Fruit fly (Drosophila melanogaster) whole organism, embryonic: ENCODE data around the gene CG17105.

Source experiments
- B-H2 ChIP-seq: fragments of 200-800 bp; sonication (Bioruptor generic); optimal IDR thresholded peaks from 2 replicates; lab custom pipeline; 2018; ENCODE audit warnings: missing biosample characterization, mild to moderate bottlenecking, missing genetic modification characterization
- Bteb2 ChIP-seq: fragments of 200-800 bp; sonication (Bioruptor generic); optimal IDR thresholded peaks from 2 replicates; lab custom pipeline; 2016; ENCODE audit warnings: missing biosample characterization, missing genetic modification characterization
- CG11247 ChIP-seq: fragments of 200-800 bp; sonication (Bioruptor generic); IDR thresholded peaks from 2 replicates; pipeline ENCODE4 v1.3.6; 2022; ENCODE audit warnings: missing biosample characterization, missing genetic modification characterization
- CG11504 ChIP-seq: fragments of 200-800 bp; sonication (Bioruptor generic); optimal IDR thresholded peaks from 3 replicates; lab custom pipeline; 2019; ENCODE audit warnings: missing biosample characterization, mild to moderate bottlenecking, missing genetic modification characterization, moderate library complexity
- CG12219 ChIP-seq: fragments of 200-800 bp; sonication (Bioruptor generic); optimal IDR thresholded peaks from 3 replicates; lab custom pipeline; 2018; ENCODE audit warnings: missing biosample characterization, mild to moderate bottlenecking, missing genetic modification characterization
- CG12744 ChIP-seq: fragments of 200-800 bp; sonication (Bioruptor generic); optimal IDR thresholded peaks from 2 replicates; lab custom pipeline; 2016; ENCODE audit warnings: missing biosample characterization, missing genetic modification characterization
- CG13775 ChIP-seq: fragments of 200-800 bp; sonication (Bioruptor generic); optimal IDR thresholded peaks from 3 replicates; lab custom pipeline; 2017; ENCODE audit warnings: missing biosample characterization, mild to moderate bottlenecking, missing genetic modification characterization
- CG17359 ChIP-seq: fragments of 200-800 bp; sonication (Bioruptor generic); optimal IDR thresholded peaks from 3 replicates; lab custom pipeline; 2018; ENCODE audit warnings: missing biosample characterization, mild to moderate bottlenecking, missing genetic modification characterization, moderate library complexity
- CG17361 ChIP-seq: fragments of 200-800 bp; sonication (Bioruptor generic); IDR thresholded peaks from 3 replicates; pipeline ENCODE4 v1.3.6; 2022; ENCODE audit warnings: missing biosample characterization, missing genetic modification characterization
- CG18476 ChIP-seq: fragments of 200-800 bp; sonication (Bioruptor generic); optimal IDR thresholded peaks from 2 replicates; lab custom pipeline; 2016; ENCODE audit warnings: missing biosample characterization, mild to moderate bottlenecking, missing genetic modification characterization
- CG2199 ChIP-seq: fragments of 200-800 bp; sonication (Bioruptor generic); IDR thresholded peaks from 3 replicates; pipeline ENCODE4 v1.3.6; 2022; ENCODE audit warnings: missing biosample characterization, missing genetic modification characterization
- CG31441 ChIP-seq: fragments of 200-800 bp; sonication (Bioruptor generic); IDR thresholded peaks from 2 replicates; pipeline ENCODE4 v1.3.6; 2022; ENCODE audit warnings: missing biosample characterization, missing genetic modification characterization
- CG3163 ChIP-seq: fragments of 200-800 bp; sonication (Bioruptor generic); optimal IDR thresholded peaks from 3 replicates; lab custom pipeline; 2016; ENCODE audit warnings: missing biosample characterization, missing genetic modification characterization
- CG32767 ChIP-seq: fragments of 200-800 bp; sonication (Bioruptor generic); IDR thresholded peaks from 2 replicates; pipeline ENCODE4 v1.3.6; 2022; ENCODE audit warnings: missing biosample characterization, missing genetic modification characterization
- CG34224 ChIP-seq: fragments of 200-800 bp; sonication (Bioruptor generic); IDR thresholded peaks from 3 replicates; pipeline ENCODE4 v1.3.6; 2022; ENCODE audit warnings: missing biosample characterization, missing genetic modification characterization; ENCODE audit not compliant: partially characterized antibody
- CG4730 ChIP-seq: fragments of 200-800 bp; sonication (Bioruptor generic); IDR thresholded peaks from 2 replicates; pipeline ENCODE4 v1.3.6; 2022; ENCODE audit warnings: missing biosample characterization, missing genetic modification characterization
- CG6654 ChIP-seq: fragments of 200-800 bp; sonication (Bioruptor generic); optimal IDR thresholded peaks from 2 replicates; lab custom pipeline; 2017; ENCODE audit warnings: missing biosample characterization, mild to moderate bottlenecking, missing genetic modification characterization
- CG8924 ChIP-seq: fragments of 200-800 bp; optimal IDR thresholded peaks from 3 replicates; lab custom pipeline; 2019; ENCODE audit warnings: missing biosample characterization, mild to moderate bottlenecking, missing genetic modification characterization, moderate library complexity
- CTCF ChIP-seq: fragments of 200-800 bp; sonication (Bioruptor generic); optimal IDR thresholded peaks from 2 replicates; lab custom pipeline; 2017; ENCODE audit warnings: missing biosample characterization, mild to moderate bottlenecking, missing genetic modification characterization, moderate library complexity
- D ChIP-seq, 2 experiments: fragments of 200-800 bp in 1 of 2; fragments of >200 bp in 1 of 2; sonication (Bioruptor generic) in 1 of 2; optimal IDR thresholded peaks; 2 replicates in 1 of 2; 3 replicates in 1 of 2; lab custom pipeline; 2017; ENCODE audit warnings: mild to moderate bottlenecking in 1 of 2, missing biosample characterization in 1 of 2, missing genetic modification characterization in 1 of 2, missing genetic modification reagents in 1 of 2
- Dad ChIP-seq: fragments of 200-800 bp; sonication (Bioruptor generic); optimal IDR thresholded peaks from 3 replicates; lab custom pipeline; 2016; ENCODE audit warnings: missing biosample characterization, missing genetic modification characterization
- E2f1 ChIP-seq: fragments of 200-800 bp; sonication (Bioruptor generic); IDR thresholded peaks from 2 replicates; pipeline ENCODE4 v1.3.6; 2022; ENCODE audit warnings: missing biosample characterization, missing genetic modification characterization
- ERR ChIP-seq: fragments of 200-800 bp; sonication (Bioruptor generic); optimal IDR thresholded peaks from 2 replicates; lab custom pipeline; 2016; ENCODE audit warnings: missing biosample characterization, missing genetic modification characterization
- HmgD ChIP-seq: fragments of 200-800 bp; sonication (Bioruptor generic); optimal IDR thresholded peaks from 3 replicates; lab custom pipeline; 2016; ENCODE audit warnings: missing biosample characterization, missing genetic modification characterization
- Hmr ChIP-seq: fragments of 200-800 bp; sonication (Bioruptor generic); optimal IDR thresholded peaks from 3 replicates; lab custom pipeline; 2017; ENCODE audit warnings: mild to moderate bottlenecking, missing biosample characterization, missing genetic modification reagents, missing genetic modification characterization
- Hr39 ChIP-seq: fragments of >200 bp; optimal IDR thresholded peaks from 2 replicates; lab custom pipeline; 2017
- Hsf ChIP-seq: fragments of 200-800 bp; sonication (Bioruptor generic); optimal IDR thresholded peaks from 3 replicates; lab custom pipeline; 2016; ENCODE audit warnings: missing biosample characterization, missing genetic modification characterization
- Myb ChIP-seq: fragments of 200-800 bp; sonication (Bioruptor generic); optimal IDR thresholded peaks from 2 replicates; lab custom pipeline; 2016; ENCODE audit warnings: missing biosample characterization, missing genetic modification characterization
- Nf-YC ChIP-seq: fragments of 200-800 bp; optimal IDR thresholded peaks from 3 replicates; lab custom pipeline; 2019; ENCODE audit warnings: missing biosample characterization, mild to moderate bottlenecking, missing genetic modification characterization, moderate library complexity
- NfI ChIP-seq: fragments of 200-800 bp; sonication (Bioruptor generic); optimal IDR thresholded peaks from 3 replicates; lab custom pipeline; 2018; ENCODE audit warnings: missing biosample characterization, mild to moderate bottlenecking, missing genetic modification characterization, moderate library complexity
- Scr ChIP-seq: fragments of 200-800 bp; sonication (Bioruptor generic); IDR thresholded peaks from 2 replicates; pipeline ENCODE4 v1.3.6; 2022; ENCODE audit warnings: missing biosample characterization, missing genetic modification characterization; ENCODE audit not compliant: partially characterized antibody
- Sox100B ChIP-seq: fragments of 200-800 bp; sonication (Bioruptor generic); optimal IDR thresholded peaks from 3 replicates; lab custom pipeline; 2018; ENCODE audit warnings: missing biosample characterization, mild to moderate bottlenecking, missing genetic modification characterization
- Ssrp ChIP-seq: fragments of 200-800 bp; sonication (Bioruptor generic); optimal IDR thresholded peaks from 2 replicates; lab custom pipeline; 2018; ENCODE audit warnings: missing biosample characterization, mild to moderate bottlenecking, missing genetic modification characterization, moderate library complexity
- ac ChIP-seq: fragments of 200-800 bp; sonication (Bioruptor generic); optimal IDR thresholded peaks from 3 replicates; lab custom pipeline; 2017; ENCODE audit warnings: missing biosample characterization, mild to moderate bottlenecking, missing genetic modification characterization
- amos ChIP-seq: fragments of 200-800 bp; sonication (Bioruptor generic); IDR thresholded peaks from 2 replicates; pipeline ENCODE4 v1.3.6; 2022; ENCODE audit warnings: missing biosample characterization, missing genetic modification characterization; ENCODE audit not compliant: partially characterized antibody
- bab2 ChIP-seq: fragments of 200-800 bp; sonication (Bioruptor generic); optimal IDR thresholded peaks from 2 replicates; lab custom pipeline; 2016; ENCODE audit warnings: missing biosample characterization, missing genetic modification characterization
- cas ChIP-seq: fragments of 200-800 bp; sonication (Bioruptor generic); IDR thresholded peaks from 2 replicates; pipeline ENCODE4 v1.3.6; 2022; ENCODE audit warnings: missing biosample characterization, missing genetic modification characterization
- chm ChIP-seq: fragments of 200-800 bp; sonication (Bioruptor generic); IDR thresholded peaks from 2 replicates; pipeline ENCODE4 v1.3.6; 2022; ENCODE audit warnings: missing biosample characterization, missing genetic modification characterization
- da ChIP-seq: fragments of 200-800 bp; sonication (Bioruptor generic); optimal IDR thresholded peaks from 2 replicates; lab custom pipeline; 2016; ENCODE audit warnings: missing biosample characterization, missing genetic modification characterization
- eve ChIP-seq, 2 experiments: fragments of >200 bp; optimal IDR thresholded peaks; 2 replicates each; lab custom pipeline; 2017; ENCODE audit warnings: missing biosample characterization in 2 of 2, missing genetic modification characterization in 2 of 2
- fru ChIP-seq: fragments of >200 bp; optimal IDR thresholded peaks from 2 replicates; lab custom pipeline; 2017
- gem ChIP-seq: fragments of 200-800 bp; sonication (Bioruptor generic); optimal IDR thresholded peaks from 2 replicates; lab custom pipeline; 2019; ENCODE audit warnings: missing biosample characterization, mild to moderate bottlenecking, missing genetic modification characterization, moderate library complexity
- grau ChIP-seq: fragments of 200-800 bp; optimal IDR thresholded peaks from 3 replicates; lab custom pipeline; 2019; ENCODE audit warnings: missing biosample characterization, mild to moderate bottlenecking, missing genetic modification characterization, moderate library complexity
- hb ChIP-seq: fragments of 200-800 bp; sonication (Bioruptor generic); IDR thresholded peaks from 3 replicates; pipeline ENCODE4 v1.3.6; 2022; ENCODE audit warnings: missing biosample characterization, missing genetic modification characterization; ENCODE audit not compliant: partially characterized antibody
- knrl ChIP-seq: fragments of 200-800 bp; sonication (Bioruptor generic); IDR thresholded peaks from 3 replicates; pipeline ENCODE4 v1.3.6; 2022; ENCODE audit warnings: missing biosample characterization, missing genetic modification characterization; ENCODE audit not compliant: partially characterized antibody
- pita ChIP-seq: fragments of 200-800 bp; sonication (Bioruptor generic); optimal IDR thresholded peaks from 2 replicates; lab custom pipeline; 2017; ENCODE audit warnings: missing biosample characterization, mild to moderate bottlenecking, missing genetic modification characterization
- sens ChIP-seq: fragments of 200-800 bp; sonication (Bioruptor generic); peaks from one replicate; lab custom pipeline; 2016; ENCODE audit warnings: missing biosample characterization, missing genetic modification characterization
- sna ChIP-seq: fragments of 200-800 bp; sonication (Bioruptor generic); IDR thresholded peaks from 2 replicates; pipeline ENCODE4 v1.3.6; 2022; ENCODE audit warnings: missing biosample characterization, missing genetic modification characterization; ENCODE audit not compliant: partially characterized antibody
- stwl ChIP-seq: fragments of 200-800 bp; sonication (Bioruptor generic); optimal IDR thresholded peaks from 3 replicates; lab custom pipeline; 2018; ENCODE audit warnings: missing biosample characterization, mild to moderate bottlenecking, missing genetic modification characterization, moderate library complexity
- tna ChIP-seq: fragments of 200-800 bp; sonication (Bioruptor generic); IDR thresholded peaks from 2 replicates; pipeline ENCODE4 v1.3.6; 2022; ENCODE audit warnings: missing biosample characterization, missing genetic modification characterization; ENCODE audit not compliant: partially characterized antibody
- vvl ChIP-seq: fragments of 200-800 bp; sonication (Bioruptor generic); IDR thresholded peaks from 2 replicates; pipeline ENCODE4 v1.3.6; 2022; ENCODE audit warnings: missing biosample characterization, missing genetic modification characterization
- zen ChIP-seq: fragments of 200-800 bp; sonication (Bioruptor generic); optimal IDR thresholded peaks from 3 replicates; lab custom pipeline; 2018; ENCODE audit warnings: missing biosample characterization, mild to moderate bottlenecking, missing genetic modification characterization, moderate library complexity

The CG17105 gene

dm6 chr2L:10665603-10666002 lies 15.2 kb upstream of the CG17105 start (continued):
- peak in 1 of 2 experiments; percentile 86 for TF ChIP-seq eve (GFP tag; optimal IDR thresholded peaks at IDR 0.05; lab: Kevin White, UChicago)
- TF ChIP-seq da (GFP tag; lab: Kevin White, UChicago), result no peak
- TF ChIP-seq knrl (GFP tag; lab: Robert Waterston, UW), result no peak
- no peak for TF ChIP-seq fru
- TF ChIP-seq Hmr (GFP tag; lab: Kevin White, UChicago), result peak; percentile 66
- TF ChIP-seq Nf-YC, result peak; percentile 47
- TF ChIP-seq gem (tag; lab: Kevin White, UChicago), result peak; percentile 85
- TF ChIP-seq bab2 (GFP tag; lab: Kevin White, UChicago), result peak; percentile 72
- peak; percentile 48 for TF ChIP-seq CG3163 (GFP tag; lab: Kevin White, UChicago)
- peak; percentile 4 for TF ChIP-seq stwl (tag; lab: Kevin White, UChicago)
- TF ChIP-seq zen (tag; lab: Kevin White, UChicago), result peak; percentile 57
- peak; percentile 46 for TF ChIP-seq CG12744 (GFP tag; lab: Kevin White, UChicago)
- no peak for TF ChIP-seq B-H2 (GFP tag; lab: Kevin White, UChicago)
- peak; percentile 66 for TF ChIP-seq CG11247 (GFP tag; lab: Robert Waterston, UW)
- no peak for TF ChIP-seq CTCF
- peak; percentile 37 for TF ChIP-seq CG18476
- peak; percentile 60; the same call in 1 of the 2 replicates for TF ChIP-seq chm
- TF ChIP-seq Dad, result peak; percentile 68
- no peak for TF ChIP-seq cas (GFP tag; lab: Robert Waterston, UW)
- TF ChIP-seq hb (GFP tag; lab: Robert Waterston, UW), result no peak
- TF ChIP-seq CG34224, result no peak
- TF ChIP-seq ERR (GFP tag; lab: Kevin White, UChicago), result peak; percentile 66
- TF ChIP-seq Bteb2 (GFP tag; lab: Kevin White, UChicago), result peak; percentile 72
- no peak for TF ChIP-seq tna (GFP tag; lab: Robert Waterston, UW)
- TF ChIP-seq E2f1 (GFP tag; lab: Robert Waterston, UW), result peak; percentile 87
- peak; percentile 76 for TF ChIP-seq CG31441 (GFP tag; lab: Robert Waterston, UW)
- peak; percentile 89 for TF ChIP-seq CG4730 (GFP tag; lab: Robert Waterston, UW)
- TF ChIP-seq D (optimal IDR thresholded peaks at IDR 0.05; lab: Kevin White, UChicago), result no peak
- peak; percentile 3 for TF ChIP-seq D (GFP tag; optimal IDR thresholded peaks at IDR 0.05; lab: Kevin White, UChicago)
- no peak for TF ChIP-seq Scr
- TF ChIP-seq NfI, result peak; percentile 77
- TF ChIP-seq Hsf (GFP tag; lab: Kevin White, UChicago), result peak; percentile 82
- TF ChIP-seq grau (tag; lab: Kevin White, UChicago), result peak; percentile 94
- TF ChIP-seq sna (GFP tag; lab: Robert Waterston, UW), result no peak
- TF ChIP-seq Hr39, result no peak
- peak; percentile 39 for TF ChIP-seq CG13775
- peak; percentile 74 for TF ChIP-seq CG17361 (GFP tag; lab: Robert Waterston, UW)
- TF ChIP-seq CG8924 (tag; lab: Kevin White, UChicago), result peak; percentile 78
- TF ChIP-seq vvl (GFP tag; lab: Robert Waterston, UW), result peak; percentile 92
- TF ChIP-seq CG17359 (tag; lab: Kevin White, UChicago), result peak; percentile 82
- no peak for TF ChIP-seq pita (GFP tag; lab: Kevin White, UChicago)
- peak; percentile 33 for TF ChIP-seq CG6654 (GFP tag; lab: Kevin White, UChicago)
- peak; percentile 78 for TF ChIP-seq CG12219

dm6 chr2L:10671530-10671929 lies 9.3 kb upstream of the CG17105 start:
- peak; percentile 12 for TF ChIP-seq sens (GFP tag; lab: Kevin White, UChicago)
- TF ChIP-seq Sox100B, result no peak
- no peak for TF ChIP-seq CG32767 (GFP tag; lab: Robert Waterston, UW)
- 0 out of 3 replicates have a peak, but pooled peaks have one; percentile 60 for TF ChIP-seq CG2199 (GFP tag; lab: Robert Waterston, UW)
- no peak for TF ChIP-seq HmgD (GFP tag; lab: Kevin White, UChicago)
- peak; percentile 80 for TF ChIP-seq Myb (GFP tag; lab: Kevin White, UChicago)
- peak; percentile 8 for TF ChIP-seq stwl (tag; lab: Kevin White, UChicago)
- peak; percentile 23; the same call in 1 of the 2 replicates for TF ChIP-seq amos (GFP tag; lab: Robert Waterston, UW)
- TF ChIP-seq ac (GFP tag; lab: Kevin White, UChicago), result no peak
- peak; percentile 44 for TF ChIP-seq CG11504 (tag; lab: Kevin White, UChicago)
- TF ChIP-seq CTCF, result peak; percentile 49
- no peak for TF ChIP-seq Ssrp (tag; lab: Kevin White, UChicago)
- no peak for TF ChIP-seq CG8924 (tag; lab: Kevin White, UChicago)
